Fruit fly (Drosophila melanogaster) whole organism, pupa: Measurements from ENCODE around the gene Sirt1.

ENCODE experiments used
- CG10348 ChIP-seq: fragments of 200-800 bp; sonication (Bioruptor generic); IDR thresholded peaks from 2 replicates; pipeline ENCODE4 v1.3.6; 2022; ENCODE audit warnings: missing biosample characterization, missing genetic modification characterization
- CG12605 ChIP-seq: fragments of 200-800 bp; sonication (Bioruptor generic); IDR thresholded peaks from 2 replicates; pipeline ENCODE4 v1.3.6; 2022; ENCODE audit warnings: missing biosample characterization, missing genetic modification characterization
- CG13204 ChIP-seq: fragments of 200-800 bp; sonication (Bioruptor generic); optimal IDR thresholded peaks from 2 replicates; lab custom pipeline; 2018; ENCODE audit warnings: missing biosample characterization, mild to moderate bottlenecking, missing genetic modification characterization, moderate library complexity
- CG14655 ChIP-seq: fragments of 200-800 bp; sonication (Bioruptor generic); optimal IDR thresholded peaks from 3 replicates; lab custom pipeline; 2017; ENCODE audit warnings: mild to moderate bottlenecking, missing biosample characterization, missing genetic modification reagents, missing genetic modification characterization
- CG15710 ChIP-seq: fragments of 200-800 bp; sonication (Bioruptor generic); optimal IDR thresholded peaks from 2 replicates; lab custom pipeline; 2018; ENCODE audit warnings: missing biosample characterization, mild to moderate bottlenecking, missing genetic modification characterization, moderate library complexity
- CG17806 ChIP-seq: fragments of 200-800 bp; sonication (Bioruptor generic); optimal IDR thresholded peaks from 2 replicates; lab custom pipeline; 2018; ENCODE audit warnings: missing biosample characterization, mild to moderate bottlenecking, missing genetic modification characterization, moderate library complexity
- CG32121 ChIP-seq: fragments of 200-800 bp; sonication (Bioruptor generic); IDR thresholded peaks from 2 replicates; pipeline ENCODE4 v1.3.6; 2022; ENCODE audit warnings: missing biosample characterization, missing genetic modification characterization
- CG34367 ChIP-seq: fragments of 200-800 bp; sonication (Bioruptor generic); optimal IDR thresholded peaks from 2 replicates; lab custom pipeline; 2018; ENCODE audit warnings: missing biosample characterization, mild to moderate bottlenecking, missing genetic modification characterization
- CG4496 ChIP-seq: fragments of 200-800 bp; sonication (Bioruptor generic); IDR thresholded peaks from 3 replicates; pipeline ENCODE4 v1.3.6; 2022; ENCODE audit warnings: missing biosample characterization, missing genetic modification characterization
- CG8159 ChIP-seq: fragments of 200-800 bp; sonication (Bioruptor generic); optimal IDR thresholded peaks from 3 replicates; lab custom pipeline; 2018; ENCODE audit warnings: missing biosample characterization, mild to moderate bottlenecking, missing genetic modification characterization, moderate library complexity
- CG8301 ChIP-seq: fragments of 200-800 bp; sonication (Bioruptor generic); optimal IDR thresholded peaks from 2 replicates; lab custom pipeline; 2018; ENCODE audit warnings: missing biosample characterization, mild to moderate bottlenecking, missing genetic modification characterization
- CG9948 ChIP-seq: fragments of 200-800 bp; sonication (Bioruptor generic); optimal IDR thresholded peaks from 2 replicates; lab custom pipeline; 2018; ENCODE audit warnings: missing biosample characterization, mild to moderate bottlenecking, missing genetic modification characterization, moderate library complexity
- D1 ChIP-seq: fragments of 200-800 bp; sonication (Bioruptor generic); optimal IDR thresholded peaks from 2 replicates; lab custom pipeline; 2018; ENCODE audit warnings: missing biosample characterization, mild to moderate bottlenecking, missing genetic modification characterization, moderate library complexity
- EcR ChIP-seq: fragments of 200-800 bp; sonication (Bioruptor generic); optimal IDR thresholded peaks from 3 replicates; lab custom pipeline; 2019; ENCODE audit warnings: missing biosample characterization, missing genetic modification characterization, mild to moderate bottlenecking, moderate library complexity, missing genetic modification reagents
- Ets98B ChIP-seq: fragments of 200-800 bp; sonication (Bioruptor generic); IDR thresholded peaks from 2 replicates; pipeline ENCODE4 v1.3.6; 2022; ENCODE audit warnings: missing biosample characterization, missing genetic modification characterization
- Pif1A ChIP-seq: fragments of 200-800 bp; sonication (Bioruptor generic); optimal IDR thresholded peaks from 3 replicates; lab custom pipeline; 2016; ENCODE audit warnings: missing biosample characterization, missing genetic modification characterization
- Pif1B ChIP-seq: fragments of 200-800 bp; sonication (Bioruptor generic); optimal IDR thresholded peaks from 3 replicates; lab custom pipeline; 2016; ENCODE audit warnings: missing biosample characterization, missing genetic modification characterization
- Snoo ChIP-seq: fragments of 200-800 bp; sonication (Bioruptor generic); optimal IDR thresholded peaks from 3 replicates; lab custom pipeline; 2017; ENCODE audit warnings: missing biosample characterization, mild to moderate bottlenecking, missing genetic modification characterization, inconsistent platforms
- fd96Ca ChIP-seq: fragments of 200-800 bp; sonication (Bioruptor generic); IDR thresholded peaks from 3 replicates; pipeline ENCODE4 v1.3.6; 2022; ENCODE audit warnings: missing biosample characterization, missing genetic modification characterization
- gl ChIP-seq: fragments of 200-800 bp; sonication (Bioruptor generic); optimal IDR thresholded peaks from 2 replicates; lab custom pipeline; 2018; ENCODE audit warnings: missing biosample characterization, mild to moderate bottlenecking, missing genetic modification characterization
- rn ChIP-seq: fragments of 200-800 bp; sonication (Bioruptor generic); IDR thresholded peaks from 2 replicates; pipeline ENCODE4 v1.3.6; 2022; ENCODE audit warnings: missing biosample characterization, missing genetic modification characterization

Gene Sirt1

dm6 chr2L:13164994-13165801 lies at the start of gene Sirt1:
TSS of gene Sirt1 (plus strand) at chr2L:13165564.
- TF ChIP-seq CG15710 (peak; percentile 87), fd96Ca (GFP tag; lab: Robert Waterston, UW) (0 out of 3 replicates have a peak, but pooled peaks have one; percentile 45), CG9948 (tag; lab: Kevin White, UChicago) (peak; percentile 88), Pif1A (GFP tag; lab: Kevin White, UChicago) (peak; percentile 44), CG17806 (peak; percentile 78), EcR (GFP tag; lab: Kevin White, UChicago) (peak; percentile 29), Snoo (peak; percentile 82), CG8301 (tag; lab: Kevin White, UChicago) (peak; percentile 81), CG4496 (peak; percentile 63), CG12605 (GFP tag; lab: Robert Waterston, UW) (no peak), D1 (tag; lab: Kevin White, UChicago) (no peak), CG10348 (GFP tag; lab: Robert Waterston, UW) (no peak), CG13204 (GFP tag; lab: Kevin White, UChicago) (peak; percentile 23), rn (GFP tag; lab: Robert Waterston, UW) (0 out of 2 replicates have a peak, but pooled peaks have one; percentile 32), CG8159 (peak; percentile 91), Ets98B (GFP tag; lab: Robert Waterston, UW) (peak; percentile 37; the same call in 1 of the 2 replicates), CG32121 (GFP tag; lab: Robert Waterston, UW) (0 out of 2 replicates have a peak, but pooled peaks have one; percentile 13), gl (peak; percentile 29), CG34367 (tag; lab: Kevin White, UChicago) (peak; percentile 80), CG14655 (GFP tag; lab: Kevin White, UChicago) (no peak), Pif1B (GFP tag; lab: Kevin White, UChicago) (no peak)

dm6 chr2L:13116738-13117137 lies 48.6 kb upstream of the Sirt1 start:
- TF ChIP-seq rn (GFP tag; lab: Robert Waterston, UW) (no peak), EcR (GFP tag; lab: Kevin White, UChicago) (no peak), CG32121 (GFP tag; lab: Robert Waterston, UW) (peak; percentile 52; the same call in 1 of the 2 replicates), Pif1B (GFP tag; lab: Kevin White, UChicago) (no peak)

- TF ChIP-seq CG12605 (GFP tag; lab: Robert Waterston, UW) (no peak), CG17806 (no peak), CG13204 (GFP tag; lab: Kevin White, UChicago) (no peak), rn (GFP tag; lab: Robert Waterston, UW) (no peak), CG34367 (tag; lab: Kevin White, UChicago) (no peak), CG10348 (GFP tag; lab: Robert Waterston, UW) (no peak), D1 (tag; lab: Kevin White, UChicago) (no peak), CG4496 (no peak), CG8159 (no peak), Ets98B (GFP tag; lab: Robert Waterston, UW) (no peak), Pif1B (GFP tag; lab: Kevin White, UChicago) (no peak), gl (no peak), EcR (GFP tag; lab: Kevin White, UChicago) (no peak), CG8301 (tag; lab: Kevin White, UChicago) (no peak), Snoo (no peak), fd96Ca (GFP tag; lab: Robert Waterston, UW) (no peak), CG9948 (tag; lab: Kevin White, UChicago) (no peak), CG15710 (no peak), Pif1A (GFP tag; lab: Kevin White, UChicago) (no peak), CG14655 (GFP tag; lab: Kevin White, UChicago) (no peak)
Measured at dm6 chr2L:13119034-13119433, 46.3 kb upstream of the Sirt1 start, which contains the start of the genes CG44198 and CG43050. TSS of gene CG44198 (minus strand) at chr2L:13119134. TSS of gene CG43050 (plus strand) at chr2L:13119294.

- TF ChIP-seq CG8301 (tag; lab: Kevin White, UChicago) (no peak), D1 (tag; lab: Kevin White, UChicago) (no peak), CG15710 (no peak), Pif1A (GFP tag; lab: Kevin White, UChicago) (peak; percentile 20), CG34367 (tag; lab: Kevin White, UChicago) (peak; percentile 41), CG32121 (GFP tag; lab: Robert Waterston, UW) (no peak), fd96Ca (GFP tag; lab: Robert Waterston, UW) (no peak), CG10348 (GFP tag; lab: Robert Waterston, UW) (no peak), rn (GFP tag; lab: Robert Waterston, UW) (no peak), CG17806 (peak; percentile 27), CG13204 (GFP tag; lab: Kevin White, UChicago) (peak; percentile 59), Ets98B (GFP tag; lab: Robert Waterston, UW) (no peak), Snoo (no peak), gl (peak; percentile 63), Pif1B (GFP tag; lab: Kevin White, UChicago) (no peak), EcR (GFP tag; lab: Kevin White, UChicago) (peak; percentile 14), CG9948 (tag; lab: Kevin White, UChicago) (no peak), CG14655 (GFP tag; lab: Kevin White, UChicago) (peak; percentile 14), CG4496 (no peak), CG8159 (peak; percentile 32), CG12605 (GFP tag; lab: Robert Waterston, UW) (no peak)
Measured at dm6 chr2L:13122526-13122925, 42.8 kb upstream of the Sirt1 start.

- TF ChIP-seq gl = no peak
- no peak for TF ChIP-seq CG17806
- no peak for TF ChIP-seq CG9948 (tag; lab: Kevin White, UChicago)
- no peak for TF ChIP-seq CG10348 (GFP tag; lab: Robert Waterston, UW)
- TF ChIP-seq CG13204 (GFP tag; lab: Kevin White, UChicago) = no peak
- no peak for TF ChIP-seq Pif1A (GFP tag; lab: Kevin White, UChicago)
- no peak for TF ChIP-seq CG34367 (tag; lab: Kevin White, UChicago)
- no peak for TF ChIP-seq CG4496
- no peak for TF ChIP-seq Pif1B (GFP tag; lab: Kevin White, UChicago)
- no peak for TF ChIP-seq fd96Ca (GFP tag; lab: Robert Waterston, UW)
- no peak for TF ChIP-seq rn (GFP tag; lab: Robert Waterston, UW)
- no peak for TF ChIP-seq CG8159
- TF ChIP-seq CG8301 (tag; lab: Kevin White, UChicago) = no peak
- no peak for TF ChIP-seq Ets98B (GFP tag; lab: Robert Waterston, UW)
- TF ChIP-seq CG14655 (GFP tag; lab: Kevin White, UChicago) = no peak
- no peak for TF ChIP-seq CG12605 (GFP tag; lab: Robert Waterston, UW)
- TF ChIP-seq, all 21 proteins: peak for 0
Measured at dm6 chr2L:13130291-13130690, 35.1 kb upstream of the Sirt1 start, which contains the start of gene CG5122. TSS of gene CG5122 (plus strand) at chr2L:13130591.
